Worm (Caenorhabditis elegans) whole organism, L2 larva: ENCODE data around the gene unc-2.

Source experiments
- lin-13 ChIP-seq: fragments of 150-350 bp; optimal IDR thresholded peaks from 2 replicates; lab custom pipeline; 2014; ENCODE audit warnings: missing biosample characterization, missing genetic modification reagents, missing genetic modification characterization
- nhr-11 ChIP-seq: fragments of 150-350 bp; optimal IDR thresholded peaks from 2 replicates; lab custom pipeline; 2014; ENCODE audit warnings: missing biosample characterization, missing genetic modification characterization
- nhr-237 ChIP-seq: fragments of 150-350 bp; optimal IDR thresholded peaks from 2 replicates; lab custom pipeline; 2014; ENCODE audit warnings: missing biosample characterization, missing genetic modification characterization
- nhr-77 ChIP-seq: fragments of 150-350 bp; optimal IDR thresholded peaks from 2 replicates; lab custom pipeline; 2014; ENCODE audit warnings: missing biosample characterization, missing genetic modification characterization
- zag-1 ChIP-seq: fragments of 150-350 bp; optimal IDR thresholded peaks from 2 replicates; lab custom pipeline; 2014; ENCODE audit warnings: missing biosample characterization, missing genetic modification characterization

ce11 chrX:2752841-2753240 is 10.5 kb downstream of the unc-2 start:
- no peak for TF ChIP-seq nhr-11
- TF ChIP-seq lin-13 (GFP tag; lab: Kevin White, UChicago) = no peak
- no peak for TF ChIP-seq zag-1
- no peak for TF ChIP-seq nhr-77 (tag; lab: Kevin White, UChicago)
- no peak for TF ChIP-seq nhr-237 (tag; lab: Kevin White, UChicago)
